Worm (Caenorhabditis elegans) whole organism, early embryonic: ENCODE measurements around the gene clec-73.

ENCODE experiments used
- aly-1 ChIP-seq: sonication (generic microtip); optimal IDR thresholded peaks from 2 replicates; lab custom pipeline; 2016; ENCODE audit warnings: missing genetic modification characterization, missing compliant biosample characterization
- ama-1 ChIP-seq: fragments of 150-350 bp; optimal IDR thresholded peaks from 2 replicates; lab custom pipeline; 2014
- ceh-13 ChIP-seq: fragments of 200-800 bp; sonication (Bioruptor generic); optimal IDR thresholded peaks from 2 replicates; lab custom pipeline; 2018; ENCODE audit warnings: mild to moderate bottlenecking, missing genetic modification characterization, missing compliant biosample characterization
- ceh-36 ChIP-seq: sonication (generic microtip); optimal IDR thresholded peaks from 2 replicates; lab custom pipeline; 2016; ENCODE audit warnings: missing genetic modification characterization, inconsistent platforms, missing compliant biosample characterization
- ets-7 ChIP-seq: sonication (generic microtip); optimal IDR thresholded peaks from 2 replicates; lab custom pipeline; 2016; ENCODE audit warnings: missing genotype, missing genetic modification characterization, missing compliant biosample characterization
- flt-1 ChIP-seq: fragments of 200-800 bp; sonication (Bioruptor generic); IDR thresholded peaks from 2 replicates; pipeline ENCODE4 v1.3.6; 2022; ENCODE audit warnings: missing genetic modification characterization, missing compliant biosample characterization
- hmbx-1 ChIP-seq: sonication (generic microtip); optimal IDR thresholded peaks from 2 replicates; lab custom pipeline; 2016; ENCODE audit warnings: mild to moderate bottlenecking, missing genetic modification characterization, missing compliant biosample characterization
- hmg-4 ChIP-seq: fragments of 200-800 bp; sonication (Bioruptor generic); optimal IDR thresholded peaks from 2 replicates; lab custom pipeline; 2018; ENCODE audit warnings: mild to moderate bottlenecking, missing genetic modification characterization, missing compliant biosample characterization
- hnd-1 ChIP-seq: sonication (generic microtip); optimal IDR thresholded peaks from 2 replicates; lab custom pipeline; 2016; ENCODE audit warnings: missing genetic modification characterization, missing compliant biosample characterization
- pes-1 ChIP-seq: fragments of 200-800 bp; sonication (Bioruptor generic); IDR thresholded peaks from 2 replicates; pipeline ENCODE4 v1.3.6; 2022; ENCODE audit warnings: missing genetic modification reagents, missing genetic modification characterization, missing compliant biosample characterization
- scrt-1 ChIP-seq: fragments of 200-800 bp; sonication (Bioruptor generic); IDR thresholded peaks from 2 replicates; pipeline ENCODE4 v1.3.6; 2022; ENCODE audit warnings: missing genetic modification characterization, missing compliant biosample characterization
- sea-1 ChIP-seq: fragments of 200-800 bp; sonication (Bioruptor generic); conservative IDR thresholded peaks from 2 replicates; pipeline ENCODE4 v1.3.6; 2022; ENCODE audit warnings: missing genetic modification characterization, missing compliant biosample characterization
- tbx-11 ChIP-seq: fragments of 200-800 bp; sonication (Bioruptor generic); IDR thresholded peaks from 2 replicates; pipeline ENCODE4 v1.3.6; 2022; ENCODE audit warnings: missing genetic modification characterization, missing compliant biosample characterization
- tbx-37 ChIP-seq: fragments of 200-800 bp; sonication (Bioruptor generic); conservative IDR thresholded peaks from 2 replicates; pipeline ENCODE4 v1.3.6; 2022; ENCODE audit warnings: missing genetic modification reagents, missing genetic modification characterization, missing compliant biosample characterization

DNA sequence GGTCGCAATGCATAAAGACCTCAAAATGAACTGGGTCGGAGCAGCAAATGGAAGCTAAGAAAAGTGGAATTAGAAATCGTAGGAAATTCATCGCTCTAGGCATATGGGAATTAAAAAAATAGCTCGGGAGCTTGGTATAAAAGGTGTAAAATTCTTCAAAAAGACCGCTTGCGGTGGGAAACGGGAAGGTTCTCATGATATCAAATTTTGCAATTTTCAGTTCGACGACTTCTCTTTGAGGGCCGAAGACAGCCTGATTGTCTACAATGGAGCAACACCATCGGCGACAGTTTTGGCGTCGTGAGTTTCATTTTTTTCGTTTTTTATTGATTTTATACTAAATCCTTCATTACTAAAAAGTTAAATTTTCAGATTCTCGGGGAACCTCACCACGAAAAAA, 42.5 kb upstream of the clec-73 start, which contains the start of gene F47C12.8:
- TF ChIP-seq ceh-13 (GFP tag; lab: Kevin White, UChicago) (no peak), flt-1 (GFP tag; lab: Robert Waterston, UW) (no peak), ceh-36 (tag; lab: Kevin White, UChicago) (no peak), ama-1 (lab: Kevin White, UChicago) (no peak), hmg-4 (GFP tag; lab: Kevin White, UChicago) (no peak), hnd-1 (tag; lab: Kevin White, UChicago) (no peak), scrt-1 (no peak), hmbx-1 (tag; lab: Kevin White, UChicago) (no peak), ets-7 (no peak), pes-1 (GFP tag; lab: Robert Waterston, UW) (no peak), aly-1 (tag; lab: Kevin White, UChicago) (no peak), tbx-11 (no peak), sea-1 (GFP tag; lab: Robert Waterston, UW) (no peak), tbx-37 (GFP tag; lab: Robert Waterston, UW) (no peak)
